Fruit fly (Drosophila melanogaster) S2 (cell line): Measurements from ENCODE around the gene Sgs5.

Experiments
- CG8478 ChIP-seq: fragments of >200 bp; optimal IDR thresholded peaks from 2 replicates; lab custom pipeline; 2018
- CTCF ChIP-seq, 2 experiments: fragments of >200 bp; optimal IDR thresholded peaks; 2 replicates each; lab custom pipeline; 2018

- no peak for TF ChIP-seq CG8478 (lab: Kevin White, UChicago)
- TF ChIP-seq CTCF (optimal IDR thresholded peaks at IDR 0.05; lab: Kevin White, UChicago) = no peak
Observed at dm6 chr3R:17612587-17612986, 17.4 kb downstream of the Sgs5 start, which contains the start of gene CG34281.
